Worm (Caenorhabditis elegans) whole organism, L1 larva: ENCODE measurements around the gene D2023.6.

Source experiments
- F16B12.6 ChIP-seq: fragments of 150-350 bp; optimal IDR thresholded peaks from 2 replicates; lab custom pipeline; 2014; ENCODE audit warnings: missing biosample characterization, missing genetic modification characterization
- aly-2 ChIP-seq: fragments of 150-350 bp; optimal IDR thresholded peaks from 2 replicates; lab custom pipeline; 2014; ENCODE audit warnings: missing biosample characterization, missing genetic modification characterization
- fkh-10 ChIP-seq: sonication (generic microtip); optimal IDR thresholded peaks from 2 replicates; lab custom pipeline; 2017; ENCODE audit warnings: missing biosample characterization, missing genetic modification reagents, missing genetic modification characterization
- jun-1 ChIP-seq: fragments of 150-350 bp; optimal IDR thresholded peaks from 2 replicates; lab custom pipeline; 2014; ENCODE audit warnings: missing biosample characterization, missing genetic modification reagents, missing genetic modification characterization
- lin-15B ChIP-seq: fragments of 150-350 bp; sonication (generic microtip); optimal IDR thresholded peaks from 3 replicates; lab custom pipeline; 2014; ENCODE audit warnings: missing biosample characterization, missing genetic modification characterization
- lsy-2 ChIP-seq, 2 experiments: fragments of 150-350 bp; optimal IDR thresholded peaks; 2 replicates each; lab custom pipeline; 2014; ENCODE audit warnings: missing biosample characterization in 2 of 2, missing genetic modification characterization in 2 of 2
- nhr-12 ChIP-seq: sonication (generic microtip); optimal IDR thresholded peaks from 2 replicates; lab custom pipeline; 2017; ENCODE audit warnings: missing biosample characterization, missing genetic modification characterization
- nhr-237 ChIP-seq: fragments of 150-350 bp; optimal IDR thresholded peaks from 2 replicates; lab custom pipeline; 2014; ENCODE audit warnings: missing biosample characterization, missing genetic modification characterization
- nhr-71 ChIP-seq: sonication (generic microtip); optimal IDR thresholded peaks from 2 replicates; lab custom pipeline; 2016; ENCODE audit warnings: mild to moderate bottlenecking, missing genetic modification characterization, moderate library complexity, missing compliant biosample characterization
- nhr-76 ChIP-seq: sonication (generic microtip); optimal IDR thresholded peaks from 2 replicates; lab custom pipeline; 2017; ENCODE audit warnings: missing biosample characterization, missing genetic modification characterization
- zag-1 ChIP-seq: fragments of 150-350 bp; optimal IDR thresholded peaks from 2 replicates; lab custom pipeline; 2014; ENCODE audit warnings: missing biosample characterization, missing genetic modification characterization

- TF ChIP-seq lsy-2 (tag; optimal IDR thresholded peaks at IDR 0.05; lab: Kevin White, UChicago) (no peak), nhr-237 (tag; lab: Kevin White, UChicago) (no peak), nhr-71 (tag; lab: Kevin White, UChicago) (no peak), jun-1 (tag; lab: Kevin White, UChicago) (no peak), nhr-76 (tag; lab: Kevin White, UChicago) (no peak), nhr-12 (tag; lab: Kevin White, UChicago) (no peak), fkh-10 (GFP tag; lab: Kevin White, UChicago) (no peak), lin-15B (tag; lab: Kevin White, UChicago) (no peak), zag-1 (tag; lab: Kevin White, UChicago) (no peak), aly-2 (tag; lab: Kevin White, UChicago) (no peak), F16B12.6 (tag; lab: Kevin White, UChicago) (no peak)
Observed at ce11 chrV:11809935-11810334, 17.2 kb upstream of the D2023.6 start.
